Worm (Caenorhabditis elegans): Measurements from ENCODE around the gene clec-191.

DNA sequence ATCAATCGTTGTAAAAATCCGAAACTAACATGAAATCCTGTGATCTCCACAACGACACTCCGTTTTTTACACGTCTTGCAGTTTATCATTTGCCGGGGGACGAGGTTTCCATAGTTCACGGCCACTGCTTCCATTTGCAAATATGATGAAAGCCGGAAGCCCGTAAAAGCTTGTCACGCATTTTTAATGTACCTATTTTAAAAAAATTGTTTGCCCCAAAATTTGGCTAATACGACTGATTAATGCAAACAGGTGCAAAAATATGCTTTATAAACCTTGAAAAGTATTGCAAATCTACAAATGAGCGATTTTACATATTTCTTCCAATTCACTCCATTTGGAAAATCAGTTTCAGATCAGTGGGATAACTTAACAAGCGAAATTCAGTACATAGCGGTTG, 40.4 kb upstream of the clec-191 start, which contains the start of gene srz-61:
- TF ChIP-seq tab-1 (GFP tag; IDR thresholded peaks at IDR 0.05) (no peak), flt-1 (GFP tag; IDR thresholded peaks at IDR 0.05) (no peak), ref-1 (GFP tag; conservative IDR thresholded peaks at IDR 0.05) (no peak), klf-2 (GFP tag; conservative IDR thresholded peaks at IDR 0.05) (no peak), med-1 (GFP tag; optimal IDR thresholded peaks at IDR 0.05; ENCODE audit: insufficient read depth) (no peak), ztf-23 (GFP tag; IDR thresholded peaks at IDR 0.05) (no peak), ztf-29 (GFP tag; IDR thresholded peaks at IDR 0.05) (no peak)

Measured in whole organism, midembryonic.